Fruit fly (Drosophila melanogaster): ENCODE data around the gene CG7968.

dm6 chr2L:13889934-13890333 is 40.7 kb downstream of the CG7968 start:
- TF ChIP-seq fd96Ca (GFP tag; IDR thresholded peaks at IDR 0.05) (no peak), CG8301 (tag; optimal IDR thresholded peaks at IDR 0.05) (no peak)

Measured in whole organism, pupa.